Worm (Caenorhabditis elegans): ENCODE data around the gene cysl-1.

Gene cysl-1

DNA sequence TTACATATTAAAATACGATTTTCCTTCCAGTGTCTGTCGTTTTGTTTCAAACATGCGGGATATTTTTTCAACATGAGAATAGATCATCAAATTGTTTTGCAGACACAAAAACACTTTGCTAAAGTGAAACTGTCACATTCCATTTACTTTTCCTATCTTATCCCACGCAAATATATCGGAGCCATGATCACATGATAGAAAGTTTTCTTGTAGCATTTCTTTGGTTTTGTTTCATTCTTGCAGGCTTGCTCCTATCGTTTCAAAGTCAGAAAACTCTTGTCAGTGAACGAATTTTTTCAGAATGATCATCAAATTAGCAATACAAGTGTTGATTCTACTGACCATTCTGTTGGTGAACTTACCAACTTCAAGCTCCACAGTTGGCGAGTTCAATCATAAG, 33.1 kb downstream of the cysl-1 start, which contains the start of gene C17G1.2:
C17G1.2 (plus strand) TSS at position 301 of the 400 bp plus-strand sequence.
- TF ChIP-seq T22C8.4 (GFP tag; IDR thresholded peaks at IDR 0.05) (no peak), klf-2 (GFP tag; conservative IDR thresholded peaks at IDR 0.05) (no peak), tab-1 (GFP tag; IDR thresholded peaks at IDR 0.05) (no peak), med-1 (GFP tag; optimal IDR thresholded peaks at IDR 0.05; ENCODE audit: insufficient read depth) (no peak), ztf-23 (GFP tag; IDR thresholded peaks at IDR 0.05) (no peak), ref-1 (GFP tag; conservative IDR thresholded peaks at IDR 0.05) (no peak), flt-1 (GFP tag; IDR thresholded peaks at IDR 0.05) (no peak), ztf-29 (GFP tag; IDR thresholded peaks at IDR 0.05) (no peak), cog-1 (tag; optimal IDR thresholded peaks at IDR 0.05) (no peak)

ce11 chrX:9918997-9919396, 35.3 kb downstream of the cysl-1 start, which contains the start of gene folr-1:
TSS of gene folr-1 (plus strand) at chrX:9919297.
- no peak for TF ChIP-seq ztf-23 (GFP tag; IDR thresholded peaks at IDR 0.05)
- no peak for TF ChIP-seq klf-2 (GFP tag; conservative IDR thresholded peaks at IDR 0.05)
- TF ChIP-seq cog-1 (tag; optimal IDR thresholded peaks at IDR 0.05) = no peak
- TF ChIP-seq flt-1 (GFP tag; IDR thresholded peaks at IDR 0.05) = no peak
- TF ChIP-seq ref-1 (GFP tag; conservative IDR thresholded peaks at IDR 0.05) = no peak
- TF ChIP-seq ztf-29 (GFP tag; IDR thresholded peaks at IDR 0.05) = no peak

- TF ChIP-seq cog-1 (tag; optimal IDR thresholded peaks at IDR 0.05) (no peak), tab-1 (GFP tag; IDR thresholded peaks at IDR 0.05) (no peak), flt-1 (GFP tag; IDR thresholded peaks at IDR 0.05) (no peak), med-1 (GFP tag; optimal IDR thresholded peaks at IDR 0.05; ENCODE audit: insufficient read depth) (no peak)
These were observed 37.0 kb downstream of the cysl-1 start, which contains the start of gene F21G4.6 for ce11 chrX:9917362-9917761. TSS of gene F21G4.6 (minus strand) at chrX:9917448.

DNA sequence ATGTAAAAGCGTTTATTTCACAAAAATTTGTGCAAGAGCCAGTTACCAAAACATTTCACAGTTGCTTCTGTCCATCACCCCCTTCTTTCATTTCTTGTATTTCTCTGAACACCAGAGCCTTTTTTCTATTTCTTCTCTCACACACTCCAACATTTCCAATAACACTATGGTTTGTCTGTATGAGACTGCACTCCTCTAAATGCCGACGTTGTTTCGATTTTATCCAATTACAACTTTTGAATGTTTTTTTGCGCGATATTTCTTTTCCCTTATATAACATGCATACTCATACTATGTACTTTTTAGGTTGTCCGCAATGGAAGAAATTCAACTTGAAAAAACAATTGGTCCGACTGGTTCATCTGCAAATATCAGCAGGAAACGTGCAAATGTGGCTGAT, 48.5 kb downstream of the cysl-1 start, which contains the start of gene F21G4.5:
F21G4.5 (plus strand) TSS at position 301 of the 400 bp plus-strand sequence.
- TF ChIP-seq med-1 (GFP tag; optimal IDR thresholded peaks at IDR 0.05; ENCODE audit: insufficient read depth) (no peak), ref-1 (GFP tag; conservative IDR thresholded peaks at IDR 0.05) (no peak), ztf-23 (GFP tag; IDR thresholded peaks at IDR 0.05) (no peak), T22C8.4 (GFP tag; IDR thresholded peaks at IDR 0.05) (no peak), ztf-29 (GFP tag; IDR thresholded peaks at IDR 0.05) (no peak), klf-2 (GFP tag; conservative IDR thresholded peaks at IDR 0.05) (no peak), flt-1 (GFP tag; IDR thresholded peaks at IDR 0.05) (no peak), tab-1 (GFP tag; IDR thresholded peaks at IDR 0.05) (no peak)
